Worm (Caenorhabditis elegans) whole organism, L2 larva: Measurements from ENCODE around the gene cup-14.

Experiments used
- Y55F3AM.14 ChIP-seq: fragments of 200-800 bp; sonication (Bioruptor generic); optimal IDR thresholded peaks from 2 replicates; lab custom pipeline; 2018; ENCODE audit warnings: mild to moderate bottlenecking, missing genetic modification characterization, missing compliant biosample characterization
- ceh-82 ChIP-seq: fragments of 150-350 bp; optimal IDR thresholded peaks from 2 replicates; lab custom pipeline; 2014; ENCODE audit warnings: missing biosample characterization, missing genetic modification characterization
- dmd-4 ChIP-seq: sonication (generic microtip); optimal IDR thresholded peaks from 2 replicates; lab custom pipeline; 2017; ENCODE audit warnings: missing biosample characterization, missing genetic modification characterization
- lsy-2 ChIP-seq, 2 experiments: fragments of 150-350 bp in 1 of 2; sonication (generic microtip) in 1 of 2; optimal IDR thresholded peaks; 2 replicates each; lab custom pipeline; 2014 to 2017; ENCODE audit warnings: missing biosample characterization in 2 of 2, missing genetic modification characterization in 2 of 2
- nhr-237 ChIP-seq: fragments of 150-350 bp; optimal IDR thresholded peaks from 2 replicates; lab custom pipeline; 2014; ENCODE audit warnings: missing biosample characterization, missing genetic modification characterization
- skn-1 ChIP-seq: sonication (generic microtip); optimal IDR thresholded peaks from 2 replicates; lab custom pipeline; 2017; ENCODE audit warnings: missing biosample characterization, missing genetic modification characterization
- snpc-4 ChIP-seq: fragments of 150-350 bp; optimal IDR thresholded peaks from 2 replicates; lab custom pipeline; 2014; ENCODE audit warnings: missing biosample characterization, missing genetic modification characterization

DNA sequence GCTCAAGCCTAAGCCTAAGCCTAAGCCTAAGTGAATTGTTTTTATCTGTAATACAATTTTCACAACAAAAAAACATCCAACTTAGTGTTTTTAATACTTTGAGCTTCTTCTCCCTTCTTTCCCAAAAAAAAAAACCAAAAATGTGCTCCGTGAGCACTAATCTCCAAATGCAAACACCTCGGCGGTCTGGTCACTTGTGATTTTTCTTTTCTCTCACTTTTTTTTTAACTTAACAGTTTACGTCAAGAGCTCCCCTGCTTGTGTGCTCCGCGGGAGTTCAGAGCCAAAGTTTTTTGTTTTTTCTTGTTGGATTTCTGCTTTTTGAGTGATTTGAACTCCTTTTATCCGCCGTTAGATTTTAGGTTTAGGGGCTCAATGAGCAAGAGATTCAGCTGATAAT lies 65.8 kb downstream of the cup-14 start:
- no peak for TF ChIP-seq skn-1 (tag; lab: Kevin White, UChicago)
- TF ChIP-seq ceh-82 (tag; lab: Kevin White, UChicago) = no peak
- no peak for TF ChIP-seq lsy-2 (tag; optimal IDR thresholded peaks at IDR 0.05; lab: Kevin White, UChicago)
- no peak for TF ChIP-seq dmd-4 (tag; lab: Kevin White, UChicago)
- TF ChIP-seq Y55F3AM.14 (GFP tag; lab: Kevin White, UChicago) = no peak
- TF ChIP-seq nhr-237 = no peak
- no peak for TF ChIP-seq snpc-4 (tag; lab: Kevin White, UChicago)
